Worm (Caenorhabditis elegans) whole organism, mixed stage, embryonic: ENCODE data around the gene F26A1.8.

Experiments used
- M03D4.4 ChIP-seq: sonication (generic microtip); optimal IDR thresholded peaks from 2 replicates; lab custom pipeline; 2017; ENCODE audit warnings: mild to moderate bottlenecking, missing genetic modification characterization, missing compliant biosample characterization
- bed-3 ChIP-seq: fragments of 200-800 bp; sonication (Bioruptor generic); optimal IDR thresholded peaks from 3 replicates; lab custom pipeline; 2018; ENCODE audit warnings: mild to moderate bottlenecking, missing genetic modification characterization, moderate library complexity, missing compliant biosample characterization
- blmp-1 ChIP-seq: fragments of 150-350 bp; optimal IDR thresholded peaks from 2 replicates; lab custom pipeline; 2014; ENCODE audit warnings: missing biosample characterization, missing genetic modification characterization
- ceh-39 ChIP-seq: fragments of 150-350 bp; optimal IDR thresholded peaks from 2 replicates; lab custom pipeline; 2014; ENCODE audit warnings: missing biosample characterization, missing genetic modification characterization
- ceh-43 ChIP-seq: fragments of 200-800 bp; sonication (Bioruptor generic); optimal IDR thresholded peaks from 2 replicates; lab custom pipeline; 2018; ENCODE audit warnings: mild to moderate bottlenecking, missing genetic modification characterization, moderate library complexity, missing compliant biosample characterization
- ceh-83 ChIP-seq: fragments of 200-800 bp; sonication (Bioruptor generic); optimal IDR thresholded peaks from 2 replicates; lab custom pipeline; 2018; ENCODE audit warnings: mild to moderate bottlenecking, missing genetic modification characterization, missing compliant biosample characterization
- ces-1 ChIP-seq: fragments of 150-350 bp; optimal IDR thresholded peaks from 2 replicates; lab custom pipeline; 2014; ENCODE audit warnings: missing biosample characterization, missing genetic modification reagents, missing genetic modification characterization
- cnd-1 ChIP-seq: fragments of 200-800 bp; sonication (Bioruptor generic); optimal IDR thresholded peaks from 2 replicates; lab custom pipeline; 2018; ENCODE audit warnings: mild to moderate bottlenecking, missing genetic modification characterization, missing compliant biosample characterization
- drap-1 ChIP-seq: fragments of 200-800 bp; sonication (Bioruptor generic); optimal IDR thresholded peaks from 3 replicates; lab custom pipeline; 2018; ENCODE audit warnings: mild to moderate bottlenecking, missing genetic modification characterization, missing compliant biosample characterization
- elt-1 ChIP-seq: sonication (generic microtip); optimal IDR thresholded peaks from 2 replicates; lab custom pipeline; 2017; ENCODE audit warnings: missing genetic modification characterization, mild to moderate bottlenecking, missing compliant biosample characterization, antibody characterized with exemption, moderate library complexity, borderline replicate concordance; ENCODE audit not compliant: insufficient read depth
- elt-3 ChIP-seq: fragments of 150-350 bp; optimal IDR thresholded peaks from 2 replicates; lab custom pipeline; 2014; ENCODE audit warnings: missing biosample characterization, missing genetic modification characterization
- flh-1 ChIP-seq: fragments of 200-800 bp; sonication (Bioruptor generic); optimal IDR thresholded peaks from 2 replicates; lab custom pipeline; 2018; ENCODE audit warnings: mild to moderate bottlenecking, missing genetic modification characterization, moderate library complexity, missing compliant biosample characterization
- ham-2 ChIP-seq: fragments of 200-800 bp; sonication (Bioruptor generic); optimal IDR thresholded peaks from 2 replicates; lab custom pipeline; 2018; ENCODE audit warnings: mild to moderate bottlenecking, missing genetic modification characterization, missing compliant biosample characterization
- hlh-1 ChIP-seq: fragments of 150-350 bp; optimal IDR thresholded peaks from 2 replicates; lab custom pipeline; 2014; ENCODE audit warnings: missing biosample characterization, missing genetic modification reagents, missing genetic modification characterization
- lin-13 ChIP-seq: fragments of 150-350 bp; optimal IDR thresholded peaks from 2 replicates; lab custom pipeline; 2014; ENCODE audit warnings: missing biosample characterization, missing genetic modification characterization
- lin-32 ChIP-seq: fragments of 200-800 bp; sonication (Bioruptor generic); optimal IDR thresholded peaks from 2 replicates; lab custom pipeline; 2018; ENCODE audit warnings: mild to moderate bottlenecking, missing genetic modification characterization, missing compliant biosample characterization
- lsy-2 ChIP-seq: fragments of 150-350 bp; optimal IDR thresholded peaks from 2 replicates; lab custom pipeline; 2014; ENCODE audit warnings: missing biosample characterization, missing genetic modification characterization
- mab-5 ChIP-seq: fragments of 150-350 bp; optimal IDR thresholded peaks from 2 replicates; lab custom pipeline; 2014; ENCODE audit warnings: missing biosample characterization, missing genetic modification characterization
- mep-1 ChIP-seq: fragments of 150-350 bp; optimal IDR thresholded peaks from 2 replicates; lab custom pipeline; 2017; ENCODE audit warnings: missing biosample characterization, missing genetic modification reagents, missing genetic modification characterization, inconsistent platforms
- mls-2 ChIP-seq: sonication (generic microtip); optimal IDR thresholded peaks from 2 replicates; lab custom pipeline; 2016; ENCODE audit warnings: mild to moderate bottlenecking, missing genetic modification characterization, moderate library complexity, missing compliant biosample characterization
- nhr-12 ChIP-seq: fragments of 150-350 bp; optimal IDR thresholded peaks from 2 replicates; lab custom pipeline; 2014; ENCODE audit warnings: missing biosample characterization, missing genetic modification characterization
- nhr-2 ChIP-seq: fragments of 150-350 bp; optimal IDR thresholded peaks from 2 replicates; lab custom pipeline; 2014; ENCODE audit warnings: missing biosample characterization, missing genetic modification characterization
- nhr-237 ChIP-seq: fragments of 150-350 bp; optimal IDR thresholded peaks from 2 replicates; lab custom pipeline; 2014; ENCODE audit warnings: missing biosample characterization, missing genetic modification characterization
- nhr-76 ChIP-seq: sonication (generic microtip); optimal IDR thresholded peaks from 2 replicates; lab custom pipeline; 2017; ENCODE audit warnings: missing biosample characterization, missing genetic modification characterization
- pha-4 ChIP-seq: fragments of 150-350 bp; optimal IDR thresholded peaks from 2 replicates; lab custom pipeline; 2018; ENCODE audit warnings: missing biosample characterization, missing genetic modification reagents, missing genetic modification characterization
- sem-2 ChIP-seq: fragments of 200-800 bp; sonication (Bioruptor generic); optimal IDR thresholded peaks from 2 replicates; lab custom pipeline; 2018; ENCODE audit warnings: mild to moderate bottlenecking, missing genetic modification characterization, missing compliant biosample characterization
- snpc-4 ChIP-seq: fragments of 150-350 bp; optimal IDR thresholded peaks from 2 replicates; lab custom pipeline; 2014; ENCODE audit warnings: missing biosample characterization, missing genetic modification characterization
- sptf-1 ChIP-seq: sonication (generic microtip); optimal IDR thresholded peaks from 2 replicates; lab custom pipeline; 2017; ENCODE audit warnings: mild to moderate bottlenecking, missing genetic modification characterization, moderate library complexity, missing compliant biosample characterization
- tbx-8 ChIP-seq: fragments of 200-800 bp; sonication (Bioruptor generic); optimal IDR thresholded peaks from 2 replicates; lab custom pipeline; 2018; ENCODE audit warnings: mild to moderate bottlenecking, missing genetic modification characterization, moderate library complexity, missing compliant biosample characterization
- unc-120 ChIP-seq: sonication (generic microtip); optimal IDR thresholded peaks from 2 replicates; lab custom pipeline; 2017; ENCODE audit warnings: missing genetic modification characterization, missing compliant biosample characterization; ENCODE audit not compliant: poor library complexity, severe bottlenecking
- unc-39 ChIP-seq: fragments of 150-350 bp; optimal IDR thresholded peaks from 2 replicates; lab custom pipeline; 2014; ENCODE audit warnings: missing biosample characterization, missing genetic modification characterization
- unc-62 ChIP-seq: fragments of 150-350 bp; optimal IDR thresholded peaks from 2 replicates; lab custom pipeline; 2014; ENCODE audit warnings: missing biosample characterization, missing genetic modification reagents, missing genetic modification characterization
- zip-8 ChIP-seq: fragments of 150-350 bp; optimal IDR thresholded peaks from 2 replicates; lab custom pipeline; 2014; ENCODE audit warnings: missing biosample characterization, missing genetic modification characterization
- ztf-11 ChIP-seq: fragments of 150-350 bp; optimal IDR thresholded peaks from 2 replicates; lab custom pipeline; 2014; ENCODE audit warnings: missing biosample characterization, missing genetic modification characterization

Gene F26A1.8

DNA sequence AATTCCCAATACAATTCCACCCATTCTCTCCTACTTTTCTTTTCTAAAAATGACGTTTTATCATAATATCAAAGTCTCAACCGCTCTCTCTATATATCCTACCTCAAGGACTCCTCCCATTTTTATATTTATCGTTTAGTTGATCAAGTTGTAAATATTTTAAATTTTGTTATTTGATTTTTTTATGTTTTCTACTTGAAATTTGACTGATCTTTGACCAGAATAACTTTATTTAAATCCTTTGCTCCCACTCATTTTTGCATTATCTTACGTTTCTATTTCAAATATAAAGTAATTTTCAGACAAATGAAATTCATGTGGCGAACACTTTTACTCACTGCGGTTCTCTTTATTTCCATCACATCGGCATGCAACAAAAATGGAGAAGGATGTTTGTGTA, 15.4 kb upstream of the F26A1.8 start, which contains the start of the genes acbp-7 and F26A1.19:
acbp-7 (plus strand) TSS at position 301 of the 400 bp plus-strand sequence.
F26A1.19 (plus strand) TSS at position 303 of the 400 bp plus-strand sequence.
- TF ChIP-seq blmp-1 (tag; lab: Kevin White, UChicago): no peak
- no peak for TF ChIP-seq zip-8 (tag; lab: Kevin White, UChicago)
- no peak for TF ChIP-seq unc-120 (tag; lab: Kevin White, UChicago)
- TF ChIP-seq sem-2 (GFP tag; lab: Kevin White, UChicago): no peak
- TF ChIP-seq ceh-83 (GFP tag; lab: Kevin White, UChicago): no peak
- no peak for TF ChIP-seq ceh-39 (tag; lab: Kevin White, UChicago)
- no peak for TF ChIP-seq sptf-1
- TF ChIP-seq nhr-12: no peak
- no peak for TF ChIP-seq hlh-1
- TF ChIP-seq flh-1 (GFP tag; lab: Kevin White, UChicago): no peak
- TF ChIP-seq mep-1 (tag; lab: Kevin White, UChicago): no peak
- TF ChIP-seq elt-3 (tag; lab: Kevin White, UChicago): no peak
- no peak for TF ChIP-seq ham-2 (GFP tag; lab: Kevin White, UChicago)
- TF ChIP-seq cnd-1 (tag; lab: Kevin White, UChicago): no peak
- no peak for TF ChIP-seq nhr-2 (tag; lab: Kevin White, UChicago)
- TF ChIP-seq mab-5 (tag; lab: Kevin White, UChicago): no peak
- no peak for TF ChIP-seq unc-39 (tag; lab: Kevin White, UChicago)
- TF ChIP-seq lin-32: no peak
- no peak for TF ChIP-seq lsy-2
- TF ChIP-seq snpc-4: no peak

DNA sequence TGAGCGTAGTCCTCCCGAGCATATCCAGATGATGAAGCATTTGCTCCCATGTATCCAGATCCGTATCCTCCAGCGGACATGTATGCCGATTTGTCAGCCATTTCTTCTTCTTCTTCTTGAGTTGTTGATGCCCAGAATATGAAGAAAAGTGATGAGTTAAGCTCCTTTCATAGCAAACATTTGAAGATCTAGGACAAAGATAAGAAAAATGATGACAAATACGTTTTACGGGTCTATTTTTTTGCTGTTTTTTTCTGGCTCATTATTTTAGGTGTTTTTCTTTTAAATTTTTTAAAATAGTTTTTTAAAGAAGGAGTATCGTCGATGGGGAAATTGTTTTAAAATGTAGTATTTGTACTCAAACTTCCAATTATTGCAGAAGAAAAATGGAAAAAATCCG, 8.2 kb upstream of the F26A1.8 start, which contains the start of gene nspd-9:
nspd-9 (minus strand) TSS at position 101 of the 400 bp plus-strand sequence.
- no peak for TF ChIP-seq bed-3
- no peak for TF ChIP-seq mep-1 (tag; lab: Kevin White, UChicago)
- TF ChIP-seq flh-1 (GFP tag; lab: Kevin White, UChicago): no peak
- TF ChIP-seq nhr-76 (tag; lab: Kevin White, UChicago): no peak
- no peak for TF ChIP-seq ceh-83 (GFP tag; lab: Kevin White, UChicago)
- no peak for TF ChIP-seq hlh-1
- no peak for TF ChIP-seq snpc-4
- no peak for TF ChIP-seq unc-62 (GFP tag; lab: Kevin White, UChicago)
- TF ChIP-seq nhr-237 (tag; lab: Kevin White, UChicago): no peak
- no peak for TF ChIP-seq tbx-8 (GFP tag; lab: Kevin White, UChicago)
- TF ChIP-seq, all 35 proteins: peak for 0

DNA sequence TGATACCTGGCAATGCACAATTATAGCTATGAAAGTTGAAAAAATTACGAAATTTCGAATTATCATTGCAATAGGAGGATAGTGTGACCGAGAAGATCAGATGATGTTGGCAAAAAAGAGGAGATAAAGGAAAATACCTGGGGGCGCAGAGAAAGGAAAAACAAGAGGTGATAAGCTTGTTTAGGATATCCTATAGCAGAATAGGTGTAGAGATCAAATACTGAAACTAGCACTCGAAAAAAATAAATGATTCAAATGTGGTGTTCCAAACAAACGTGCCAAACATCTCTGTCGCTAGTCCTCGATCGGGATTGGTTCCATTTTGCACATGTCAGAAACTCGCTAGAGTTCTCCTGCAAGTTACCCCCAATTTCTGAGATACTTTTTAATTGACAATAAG, 7.4 kb upstream of the F26A1.8 start, which contains the start of gene F26A1.9:
F26A1.9 (minus strand) TSS at position 101 of the 400 bp plus-strand sequence.
- TF ChIP-seq mab-5 (tag; lab: Kevin White, UChicago) (no peak), cnd-1 (tag; lab: Kevin White, UChicago) (no peak), snpc-4 (no peak), lin-32 (no peak), nhr-76 (tag; lab: Kevin White, UChicago) (no peak), elt-1 (tag; lab: Kevin White, UChicago) (no peak), ces-1 (GFP tag; lab: Kevin White, UChicago) (no peak), hlh-1 (no peak), bed-3 (no peak), pha-4 (tag; lab: Kevin White, UChicago) (no peak), drap-1 (no peak), ceh-39 (tag; lab: Kevin White, UChicago) (no peak), sptf-1 (no peak), mls-2 (tag; lab: Kevin White, UChicago) (no peak)

ce11 chrIII:4826606-4827005, 4.6 kb upstream of the F26A1.8 start, which contains the start of gene F26A1.3:
F26A1.3 (plus strand) TSS chrIII:4826906.
- TF ChIP-seq sem-2 (GFP tag; lab: Kevin White, UChicago) (no peak), ceh-39 (tag; lab: Kevin White, UChicago) (no peak), mab-5 (tag; lab: Kevin White, UChicago) (no peak), ztf-11 (no peak), nhr-12 (no peak), nhr-237 (tag; lab: Kevin White, UChicago) (no peak), nhr-76 (tag; lab: Kevin White, UChicago) (no peak), pha-4 (tag; lab: Kevin White, UChicago) (no peak), cnd-1 (tag; lab: Kevin White, UChicago) (no peak), snpc-4 (no peak), unc-120 (tag; lab: Kevin White, UChicago) (no peak), lin-13 (no peak), zip-8 (tag; lab: Kevin White, UChicago) (no peak), tbx-8 (GFP tag; lab: Kevin White, UChicago) (no peak), mep-1 (tag; lab: Kevin White, UChicago) (no peak), nhr-2 (tag; lab: Kevin White, UChicago) (no peak), ceh-43 (no peak), M03D4.4 (no peak), ham-2 (GFP tag; lab: Kevin White, UChicago) (no peak), unc-39 (tag; lab: Kevin White, UChicago) (no peak)
